Worm (Caenorhabditis elegans) whole organism, L4/young adult: ENCODE data around the gene tbc-16.

Experiments
- W03F9.2 ChIP-seq: fragments of 150-350 bp; optimal IDR thresholded peaks from 2 replicates; lab custom pipeline; 2014; ENCODE audit warnings: missing biosample characterization, missing genetic modification characterization
- him-1 ChIP-seq: sonication (generic microtip); optimal IDR thresholded peaks from 2 replicates; lab custom pipeline; 2016; ENCODE audit warnings: missing genotype, missing genetic modification reagents, missing genetic modification characterization, missing compliant biosample characterization

- TF ChIP-seq W03F9.2 = no peak
- no peak for TF ChIP-seq him-1 (tag; lab: Kevin White, UChicago)
Measured at ce11 chrX:5875567-5875966, 21.6 kb upstream of the tbc-16 start, which contains the start of gene F49E10.4.
